Fruit fly (Drosophila melanogaster) whole organism, embryonic: ENCODE measurements around the gene Etfb.

Source experiments
- ATbp ChIP-seq: fragments of 200-800 bp; sonication (Bioruptor generic); optimal IDR thresholded peaks from 2 replicates; lab custom pipeline; 2017; ENCODE audit warnings: missing biosample characterization, mild to moderate bottlenecking, missing genetic modification characterization, missing genetic modification reagents
- CG10979 ChIP-seq: fragments of 200-800 bp; sonication (Bioruptor generic); optimal IDR thresholded peaks from 2 replicates; lab custom pipeline; 2018; ENCODE audit warnings: missing biosample characterization, mild to moderate bottlenecking, missing genetic modification characterization, moderate library complexity
- CG15479 ChIP-seq: fragments of 200-800 bp; sonication (Bioruptor generic); optimal IDR thresholded peaks from 3 replicates; lab custom pipeline; 2019; ENCODE audit warnings: missing biosample characterization, mild to moderate bottlenecking, missing genetic modification characterization, moderate library complexity
- CG16863 ChIP-seq: fragments of 200-800 bp; sonication (Bioruptor generic); optimal IDR thresholded peaks from 3 replicates; lab custom pipeline; 2016; ENCODE audit warnings: missing biosample characterization, missing genetic modification characterization
- CG17328 ChIP-seq: fragments of 200-800 bp; sonication (Bioruptor generic); IDR thresholded peaks from 2 replicates; pipeline ENCODE4 v1.3.6; 2022; ENCODE audit warnings: missing biosample characterization, missing genetic modification characterization
- CG1832 ChIP-seq: fragments of 200-800 bp; sonication (Bioruptor generic); optimal IDR thresholded peaks from 2 replicates; lab custom pipeline; 2017; ENCODE audit warnings: missing biosample characterization, mild to moderate bottlenecking, missing genetic modification characterization, inconsistent platforms
- CG2712 ChIP-seq: fragments of 200-800 bp; optimal IDR thresholded peaks from 3 replicates; lab custom pipeline; 2019; ENCODE audit warnings: missing biosample characterization, mild to moderate bottlenecking, missing genetic modification characterization, moderate library complexity
- CG31441 ChIP-seq: fragments of 200-800 bp; sonication (Bioruptor generic); IDR thresholded peaks from 2 replicates; pipeline ENCODE4 v1.3.6; 2022; ENCODE audit warnings: missing biosample characterization, missing genetic modification characterization
- CG3163 ChIP-seq: fragments of 200-800 bp; sonication (Bioruptor generic); optimal IDR thresholded peaks from 3 replicates; lab custom pipeline; 2016; ENCODE audit warnings: missing biosample characterization, missing genetic modification characterization
- CG7372 ChIP-seq: fragments of 200-800 bp; sonication (Bioruptor generic); IDR thresholded peaks from 2 replicates; pipeline ENCODE4 v1.3.6; 2022; ENCODE audit warnings: missing biosample characterization, missing genetic modification characterization
- CG8290 ChIP-seq, 3 experiments: fragments of 200-800 bp; sonication (Bioruptor generic); optimal IDR thresholded peaks; 2 replicates each; lab custom pipeline; 2016 to 2019; ENCODE audit warnings: missing biosample characterization in 3 of 3, missing genetic modification characterization in 3 of 3, mild to moderate bottlenecking in 2 of 3, moderate library complexity in 1 of 3
- Gsc ChIP-seq: fragments of 200-800 bp; sonication (Bioruptor generic); IDR thresholded peaks from 2 replicates; pipeline ENCODE4 v1.3.6; 2022; ENCODE audit warnings: missing biosample characterization, missing genetic modification characterization
- H15 ChIP-seq: fragments of 200-800 bp; sonication (Bioruptor generic); IDR thresholded peaks from 3 replicates; pipeline ENCODE4 v1.3.6; 2022; ENCODE audit warnings: missing biosample characterization, missing genetic modification characterization
- MTF-1 ChIP-seq: fragments of 200-800 bp; sonication (Bioruptor generic); optimal IDR thresholded peaks from 2 replicates; lab custom pipeline; 2018; ENCODE audit warnings: missing biosample characterization, mild to moderate bottlenecking, missing genetic modification characterization, borderline replicate concordance
- Mrtf ChIP-seq: fragments of 200-800 bp; sonication (Bioruptor generic); IDR thresholded peaks from 3 replicates; pipeline ENCODE4 v1.3.6; 2022; ENCODE audit warnings: missing biosample characterization, missing genetic modification characterization
- Rfx ChIP-seq: fragments of 200-800 bp; sonication (Bioruptor generic); IDR thresholded peaks from 2 replicates; pipeline ENCODE4 v1.3.6; 2022; ENCODE audit warnings: missing biosample characterization, missing genetic modification characterization
- Sin3A ChIP-seq: fragments of >200 bp; optimal IDR thresholded peaks from 2 replicates; lab custom pipeline; 2018
- Sox102F ChIP-seq: fragments of 200-800 bp; sonication (Bioruptor generic); optimal IDR thresholded peaks from 2 replicates; lab custom pipeline; 2018; ENCODE audit warnings: missing biosample characterization, mild to moderate bottlenecking, missing genetic modification characterization, moderate library complexity
- Tbp ChIP-seq: fragments of >200 bp; optimal IDR thresholded peaks from 2 replicates; lab custom pipeline; 2018; ENCODE audit warnings: missing biosample characterization, missing genetic modification characterization
- Xbp1 ChIP-seq: fragments of 200-800 bp; sonication (Bioruptor generic); optimal IDR thresholded peaks from 3 replicates; lab custom pipeline; 2016; ENCODE audit warnings: missing biosample characterization, mild to moderate bottlenecking, missing genetic modification characterization
- ato ChIP-seq: fragments of 200-800 bp; sonication (Bioruptor generic); IDR thresholded peaks from 2 replicates; pipeline ENCODE4 v1.3.6; 2022; ENCODE audit warnings: missing biosample characterization, missing genetic modification characterization; ENCODE audit not compliant: partially characterized antibody
- bsh ChIP-seq, 2 experiments: fragments of 200-800 bp; sonication (Bioruptor generic); optimal IDR thresholded peaks; 2 replicates each; lab custom pipeline; 2017 to 2018; ENCODE audit warnings: mild to moderate bottlenecking in 2 of 2, missing biosample characterization in 2 of 2, missing genetic modification characterization in 2 of 2, moderate library complexity in 1 of 2
- chif ChIP-seq, 2 experiments: fragments of 200-800 bp; sonication (Bioruptor generic); optimal IDR thresholded peaks; 3 replicates each; lab custom pipeline; 2016; ENCODE audit warnings: missing biosample characterization in 2 of 2, missing genetic modification characterization in 2 of 2
- chm ChIP-seq: fragments of 200-800 bp; sonication (Bioruptor generic); IDR thresholded peaks from 2 replicates; pipeline ENCODE4 v1.3.6; 2022; ENCODE audit warnings: missing biosample characterization, missing genetic modification characterization
- corto ChIP-seq: fragments of 200-800 bp; sonication (Bioruptor generic); optimal IDR thresholded peaks from 2 replicates; lab custom pipeline; 2016; ENCODE audit warnings: missing biosample characterization, mild to moderate bottlenecking, missing genetic modification characterization, moderate library complexity
- dysf ChIP-seq: fragments of 200-800 bp; sonication (Bioruptor generic); IDR thresholded peaks from 3 replicates; pipeline ENCODE4 v1.3.6; 2022; ENCODE audit warnings: missing biosample characterization, missing genetic modification characterization
- ems ChIP-seq: fragments of 200-800 bp; sonication (Bioruptor generic); optimal IDR thresholded peaks from 3 replicates; lab custom pipeline; 2016; ENCODE audit warnings: missing biosample characterization, missing genetic modification characterization
- fru ChIP-seq: fragments of >200 bp; optimal IDR thresholded peaks from 2 replicates; lab custom pipeline; 2017
- gro ChIP-seq: fragments of 200-800 bp; sonication (Bioruptor generic); optimal IDR thresholded peaks from 2 replicates; lab custom pipeline; 2016; ENCODE audit warnings: missing biosample characterization, missing genetic modification characterization
- jigr1 ChIP-seq: fragments of 200-800 bp; sonication (Bioruptor generic); IDR thresholded peaks from 3 replicates; pipeline ENCODE4 v1.3.6; 2022; ENCODE audit warnings: missing biosample characterization, missing genetic modification characterization
- ken ChIP-seq: fragments of 200-800 bp; sonication (Bioruptor generic); IDR thresholded peaks from 3 replicates; pipeline ENCODE4 v1.3.6; 2022; ENCODE audit warnings: missing biosample characterization, missing genetic modification characterization
- otp ChIP-seq: fragments of 200-800 bp; sonication (Bioruptor generic); IDR thresholded peaks from 3 replicates; pipeline ENCODE4, ENCODE4 v1.3.6; 2022; ENCODE audit warnings: missing biosample characterization, missing genetic modification characterization
- pan ChIP-seq, 4 experiments: fragments of >200 bp in 3 of 4; fragments of 200-800 bp in 1 of 4; sonication (Bioruptor generic) in 1 of 4; optimal IDR thresholded peaks in 3 of 4; IDR thresholded peaks in 1 of 4; 2 replicates each; pipeline versions ENCODE4 v1.3.6 to Lab custom; 2017 to 2022; ENCODE audit warnings: missing biosample characterization in 2 of 4, missing genetic modification characterization in 2 of 4, mixed read lengths in 1 of 4
- prd ChIP-seq, 3 experiments: fragments of >200 bp in 2 of 3; fragments of 200-800 bp in 1 of 3; sonication (Bioruptor generic) in 1 of 3; optimal IDR thresholded peaks in 2 of 3; IDR thresholded peaks in 1 of 3; 2 replicates in 2 of 3; 3 replicates in 1 of 3; pipeline versions ENCODE4 v1.3.6 to Lab custom; 2017 to 2022; ENCODE audit warnings: missing biosample characterization in 1 of 3, missing genetic modification characterization in 1 of 3
- row ChIP-seq: fragments of 200-800 bp; sonication (Bioruptor generic); IDR thresholded peaks from 3 replicates; pipeline ENCODE4 v1.3.6; 2022; ENCODE audit warnings: missing biosample characterization, missing genetic modification characterization
- sens ChIP-seq: fragments of 200-800 bp; sonication (Bioruptor generic); peaks from one replicate; lab custom pipeline; 2016; ENCODE audit warnings: missing biosample characterization, missing genetic modification characterization
- slbo ChIP-seq: fragments of 200-800 bp; sonication (Bioruptor generic); IDR thresholded peaks from 2 replicates; pipeline ENCODE4 v1.3.6; 2022; ENCODE audit warnings: missing biosample characterization, missing genetic modification characterization
- stc ChIP-seq: fragments of 200-800 bp; sonication (Bioruptor generic); IDR thresholded peaks from 2 replicates; pipeline ENCODE4 v1.3.6; 2022; ENCODE audit warnings: missing biosample characterization, missing genetic modification characterization
- vvl ChIP-seq: fragments of 200-800 bp; sonication (Bioruptor generic); IDR thresholded peaks from 2 replicates; pipeline ENCODE4 v1.3.6; 2022; ENCODE audit warnings: missing biosample characterization, missing genetic modification characterization

Etfb gene

DNA sequence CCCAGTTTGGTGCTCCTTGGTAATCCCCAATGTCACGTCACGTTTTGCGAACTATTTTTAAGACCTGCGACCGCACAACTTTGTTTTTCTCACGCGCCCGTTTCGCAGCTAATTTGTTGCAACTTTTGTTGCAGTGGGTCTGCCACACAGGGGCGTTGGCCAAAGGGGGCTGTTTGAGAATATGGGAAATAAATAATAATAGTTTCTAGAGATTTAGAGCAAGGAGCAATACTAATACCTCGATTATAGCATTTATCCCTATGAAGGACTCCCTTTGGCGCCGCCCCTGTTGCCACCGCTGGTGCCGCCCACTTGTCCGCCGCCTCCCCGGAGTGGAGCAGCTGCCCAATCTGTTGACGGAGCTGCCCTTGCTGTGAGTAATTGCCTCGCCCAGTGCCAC lies 47.5 kb downstream of the Etfb start (continued):
- TF ChIP-seq Gsc (GFP tag; lab: Robert Waterston, UW) (no peak), CG10979 (tag; lab: Kevin White, UChicago) (peak; percentile 20), fru (no peak), jigr1 (GFP tag; lab: Robert Waterston, UW) (0 out of 3 replicates have a peak, but pooled peaks have one; percentile 30), CG3163 (GFP tag; lab: Kevin White, UChicago) (no peak), stc (0 out of 2 replicates have a peak, but pooled peaks have one; percentile 27), chm (GFP tag; lab: Robert Waterston, UW) (0 out of 2 replicates have a peak, but pooled peaks have one; percentile 22), CG16863 (GFP tag; lab: Kevin White, UChicago) (no peak), CG15479 (GFP tag; lab: Kevin White, UChicago) (no peak), sens (GFP tag; lab: Kevin White, UChicago) (peak; percentile 73), Rfx (GFP tag; lab: Robert Waterston, UW) (peak; percentile 48; the same call in 1 of the 2 replicates), ken (GFP tag; lab: Robert Waterston, UW) (peak; percentile 63; the same call in 2 of the 3 replicates), dysf (GFP tag; lab: Robert Waterston, UW) (0 out of 3 replicates have a peak, but pooled peaks have one; percentile 42), CG8290 (GFP tag; optimal IDR thresholded peaks at IDR 0.05; lab: Kevin White, UChicago) (no peak), CG8290 (tag; optimal IDR thresholded peaks at IDR 0.05; lab: Kevin White, UChicago) (no peak), corto (no peak), Sin3A (no peak), Sox102F (no peak), MTF-1 (GFP tag; lab: Kevin White, UChicago) (no peak), prd (optimal IDR thresholded peaks at IDR 0.05; lab: Kevin White, UChicago) (no peak), prd (GFP tag; IDR thresholded peaks at IDR 0.05; lab: Robert Waterston, UW) (peak; percentile 46; the same call in 1 of the 3 replicates), CG2712 (no peak), H15 (peak; percentile 53; the same call in 1 of the 3 replicates), gro (GFP tag; lab: Kevin White, UChicago) (no peak), otp (GFP tag; lab: Robert Waterston, UW) (peak; percentile 50; the same call in 1 of the 3 replicates), Xbp1 (peak; percentile 31), Tbp (GFP tag; lab: Kevin White, UChicago) (no peak), CG31441 (no peak), chif (GFP tag; optimal IDR thresholded peaks at IDR 0.05; lab: Kevin White, UChicago) (no peak), vvl (GFP tag; lab: Robert Waterston, UW) (peak; percentile 63), ATbp (GFP tag; lab: Kevin White, UChicago) (peak; percentile 46), row (GFP tag; lab: Robert Waterston, UW) (peak; percentile 45), CG7372 (GFP tag; lab: Robert Waterston, UW) (0 out of 2 replicates have a peak, but pooled peaks have one; percentile 42), ems (peak; percentile 3), pan (optimal IDR thresholded peaks at IDR 0.05; lab: Kevin White, UChicago) (no peak), pan (GFP tag; optimal IDR thresholded peaks at IDR 0.05 in 1 of 2, IDR thresholded peaks at IDR 0.05 in 1 of 2) (peak in 1 of 2 experiments; percentile 59), bsh (GFP tag; optimal IDR thresholded peaks at IDR 0.05; lab: Kevin White, UChicago) (peak in 1 of 2 experiments; percentile 4), Mrtf (peak; percentile 32; the same call in 1 of the 3 replicates), slbo (GFP tag; lab: Robert Waterston, UW) (peak; percentile 46), CG1832 (GFP tag; lab: Kevin White, UChicago) (no peak), ato (no peak), CG17328 (GFP tag; lab: Robert Waterston, UW) (0 out of 2 replicates have a peak, but pooled peaks have one; percentile 18)
